Worm (Caenorhabditis elegans): ENCODE data around the gene D2007.1.

ce11 chrIII:8121923-8122322, 33.3 kb upstream of the D2007.1 start:
- TF ChIP-seq nhr-28 (tag; optimal IDR thresholded peaks at IDR 0.05) (no peak), nhr-11 (tag; optimal IDR thresholded peaks at IDR 0.05) (peak; percentile 6), lsy-2 (tag; optimal IDR thresholded peaks at IDR 0.05) (peak in 1 of 2 experiments; percentile 36), ama-1 (optimal IDR thresholded peaks at IDR 0.05) (no peak), mxl-3 (GFP tag; optimal IDR thresholded peaks at IDR 0.05) (no peak), zag-1 (tag; optimal IDR thresholded peaks at IDR 0.05) (no peak), F10B5.3 (tag; optimal IDR thresholded peaks at IDR 0.05) (no peak)

Measured in whole organism, L4 larva.